Fruit fly (Drosophila melanogaster) whole organism, adult: ENCODE data around the gene CG14731.

Experiments used
- CG11617 ChIP-seq: fragments of 200-800 bp; sonication (Bioruptor generic); optimal IDR thresholded peaks from 2 replicates; lab custom pipeline; 2017; ENCODE audit warnings: mild to moderate bottlenecking, missing biosample characterization, missing genetic modification reagents, missing genetic modification characterization
- CG7045 ChIP-seq: fragments of 200-800 bp; sonication (Bioruptor generic); optimal IDR thresholded peaks from 2 replicates; lab custom pipeline; 2017; ENCODE audit warnings: missing biosample characterization, mild to moderate bottlenecking, missing genetic modification characterization
- Clk ChIP-seq: fragments of 200-800 bp; sonication (Bioruptor generic); optimal IDR thresholded peaks from 2 replicates; lab custom pipeline; 2017; ENCODE audit warnings: missing biosample characterization, missing genetic modification characterization
- Hr96 ChIP-seq: fragments of 200-800 bp; sonication (Bioruptor generic); optimal IDR thresholded peaks from 2 replicates; lab custom pipeline; 2016; ENCODE audit warnings: missing biosample characterization, missing genetic modification characterization
- Mnt ChIP-seq: fragments of 200-800 bp; sonication (Bioruptor generic); optimal IDR thresholded peaks from 2 replicates; lab custom pipeline; 2016; ENCODE audit warnings: missing biosample characterization, mild to moderate bottlenecking, missing genetic modification characterization
- bab1 ChIP-seq: fragments of 200-800 bp; sonication (Bioruptor generic); optimal IDR thresholded peaks from 3 replicates; lab custom pipeline; 2019; ENCODE audit warnings: missing biosample characterization, mild to moderate bottlenecking, missing genetic modification characterization, moderate library complexity
- kay ChIP-seq: fragments of 200-800 bp; sonication (Bioruptor generic); peaks from one replicate; lab custom pipeline; 2016; ENCODE audit warnings: missing biosample characterization, missing genetic modification characterization, borderline replicate concordance
- tj ChIP-seq: fragments of 200-800 bp; sonication (Bioruptor generic); optimal IDR thresholded peaks from 3 replicates; lab custom pipeline; 2017; ENCODE audit warnings: missing biosample characterization, mild to moderate bottlenecking, missing genetic modification characterization, moderate library complexity
- toe ChIP-seq: fragments of 200-800 bp; sonication (Bioruptor generic); optimal IDR thresholded peaks from 2 replicates; lab custom pipeline; 2016; ENCODE audit warnings: missing biosample characterization, missing genetic modification characterization

DNA sequence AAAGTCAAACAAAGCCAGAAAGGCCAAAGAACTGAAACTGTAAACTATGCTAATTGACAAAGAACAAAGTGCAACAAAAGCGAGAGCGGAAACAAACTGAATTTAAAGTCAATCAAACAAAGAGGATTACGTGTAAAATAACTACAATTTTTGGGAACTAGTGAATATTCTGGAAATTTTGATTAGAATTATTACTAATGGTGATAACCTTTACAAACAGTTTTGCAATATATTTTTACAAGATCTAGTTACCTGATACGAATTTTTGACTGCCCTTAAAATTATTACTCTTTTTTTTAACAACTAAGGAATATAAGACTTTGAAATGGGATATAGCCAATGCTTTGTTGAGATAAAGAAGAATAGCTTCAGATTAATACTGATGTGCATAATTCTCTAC lies at the start of gene CG14731:
- TF ChIP-seq Mnt (GFP tag; lab: Kevin White, UChicago), result no peak
- TF ChIP-seq toe (GFP tag; lab: Kevin White, UChicago), result no peak
- TF ChIP-seq kay (GFP tag; lab: Kevin White, UChicago), result no peak
- TF ChIP-seq CG7045 (GFP tag; lab: Kevin White, UChicago), result no peak
- no peak for TF ChIP-seq Hr96 (GFP tag; lab: Kevin White, UChicago)
- TF ChIP-seq tj (GFP tag; lab: Kevin White, UChicago), result no peak
- TF ChIP-seq Clk, result no peak
- no peak for TF ChIP-seq bab1
- TF ChIP-seq CG11617 (GFP tag; lab: Kevin White, UChicago), result no peak
